Worm (Caenorhabditis elegans): ENCODE measurements around the gene mrpl-2.

DNA sequence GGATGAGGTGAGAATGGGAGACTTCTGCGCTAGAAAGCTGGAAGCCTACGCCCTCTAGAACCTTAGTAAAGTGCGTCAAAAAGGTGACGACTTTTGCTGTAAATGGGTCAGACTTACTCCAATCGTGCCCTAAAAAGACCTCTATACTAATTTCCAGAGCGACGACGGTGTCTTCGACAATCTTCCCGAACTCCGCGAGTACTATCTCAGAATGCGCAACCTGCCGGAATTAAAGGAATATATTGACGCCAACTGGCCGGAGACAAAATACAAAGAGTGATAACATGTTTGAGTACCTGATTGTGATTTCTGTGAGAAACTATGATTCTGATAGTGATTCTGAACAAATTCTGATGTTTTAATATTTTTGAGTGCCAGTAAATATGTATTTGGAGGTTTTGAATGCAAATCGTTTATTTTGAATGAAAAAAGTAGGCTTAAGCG is 11.0 kb upstream of the mrpl-2 start:
- TF ChIP-seq ztf-29 (GFP tag; IDR thresholded peaks at IDR 0.05), result no peak
- no peak for TF ChIP-seq tab-1 (GFP tag; IDR thresholded peaks at IDR 0.05)
- no peak for TF ChIP-seq T22C8.4 (GFP tag; IDR thresholded peaks at IDR 0.05)
- no peak for TF ChIP-seq ref-1 (GFP tag; conservative IDR thresholded peaks at IDR 0.05)
